Fruit fly (Drosophila melanogaster) whole organism, prepupa: Measurements from ENCODE around the gene TwdlF.

ENCODE experiments used
- Blimp-1 ChIP-seq: fragments of 200-800 bp; sonication (Bioruptor generic); optimal IDR thresholded peaks from 3 replicates; lab custom pipeline; 2017; ENCODE audit warnings: missing biosample characterization, missing genetic modification characterization, mild to moderate bottlenecking, moderate library complexity, missing genetic modification reagents
- CG1621 ChIP-seq: fragments of 200-800 bp; sonication (Bioruptor generic); optimal IDR thresholded peaks from 3 replicates; lab custom pipeline; 2018; ENCODE audit warnings: missing biosample characterization, mild to moderate bottlenecking, missing genetic modification characterization
- CG3032 ChIP-seq: fragments of 200-800 bp; optimal IDR thresholded peaks from 2 replicates; lab custom pipeline; 2019; ENCODE audit warnings: missing biosample characterization, mild to moderate bottlenecking, missing genetic modification characterization, moderate library complexity
- CG34406 ChIP-seq: fragments of 200-800 bp; sonication (Bioruptor generic); optimal IDR thresholded peaks from 3 replicates; lab custom pipeline; 2016; ENCODE audit warnings: missing biosample characterization, missing genetic modification characterization
- CG4318 ChIP-seq: fragments of 200-800 bp; sonication (Bioruptor generic); optimal IDR thresholded peaks from 3 replicates; lab custom pipeline; 2017; ENCODE audit warnings: missing biosample characterization, mild to moderate bottlenecking, missing genetic modification characterization
- CG6276 ChIP-seq: fragments of 200-800 bp; sonication (Bioruptor generic); optimal IDR thresholded peaks from 2 replicates; lab custom pipeline; 2017; ENCODE audit warnings: missing biosample characterization, mild to moderate bottlenecking, missing genetic modification characterization
- CG8632 ChIP-seq: fragments of 200-800 bp; sonication (Bioruptor generic); optimal IDR thresholded peaks from 3 replicates; lab custom pipeline; 2016; ENCODE audit warnings: missing biosample characterization, missing genetic modification characterization
- Met ChIP-seq: fragments of 200-800 bp; sonication (Bioruptor generic); optimal IDR thresholded peaks from 3 replicates; lab custom pipeline; 2016; ENCODE audit warnings: missing biosample characterization, missing genetic modification characterization
- Sox102F ChIP-seq: fragments of 200-800 bp; sonication (Bioruptor generic); optimal IDR thresholded peaks from 2 replicates; lab custom pipeline; 2016; ENCODE audit warnings: missing biosample characterization, mild to moderate bottlenecking, missing genetic modification characterization
- eg ChIP-seq: fragments of 200-800 bp; sonication (Bioruptor generic); IDR thresholded peaks from 3 replicates; pipeline ENCODE4 v1.3.6; 2022; ENCODE audit warnings: missing biosample characterization, missing genetic modification characterization

Gene TwdlF

dm6 chr3R:4294689-4295088 lies 47.9 kb downstream of the TwdlF start, which contains the start of gene Nepl11:
Nepl11 (minus strand) TSS chr3R:4294840.
- TF ChIP-seq Met: no peak
- TF ChIP-seq Blimp-1 (GFP tag; lab: Kevin White, UChicago): no peak
- no peak for TF ChIP-seq CG6276 (GFP tag; lab: Kevin White, UChicago)
- TF ChIP-seq CG34406 (GFP tag; lab: Kevin White, UChicago): no peak
- TF ChIP-seq eg (GFP tag; lab: Robert Waterston, UW): no peak
- no peak for TF ChIP-seq CG8632
- TF ChIP-seq Sox102F: no peak
- TF ChIP-seq CG4318: no peak
- TF ChIP-seq CG1621: no peak
- no peak for TF ChIP-seq CG3032 (tag; lab: Kevin White, UChicago)
